Worm (Caenorhabditis elegans): ENCODE results near the gene F53E2.2.

F53E2.2 gene

ce11 chrV:1447724-1448123 lies 27.2 kb upstream of the F53E2.2 start, which contains the start of gene cnc-3:
Gene cnc-3 (plus strand): TSS chrV:1448004.
- TF ChIP-seq pes-1 (GFP tag; IDR thresholded peaks at IDR 0.05) (no peak), tra-4 (tag; optimal IDR thresholded peaks at IDR 0.05) (no peak), ceh-13 (GFP tag; optimal IDR thresholded peaks at IDR 0.05) (no peak), F13C5.2 (tag; optimal IDR thresholded peaks at IDR 0.05) (no peak)

- TF ChIP-seq tra-4 (tag; optimal IDR thresholded peaks at IDR 0.05) (no peak), ets-7 (tag; optimal IDR thresholded peaks at IDR 0.05) (no peak), hnd-1 (tag; optimal IDR thresholded peaks at IDR 0.05) (no peak), flt-1 (GFP tag; IDR thresholded peaks at IDR 0.05) (no peak), ceh-36 (tag; optimal IDR thresholded peaks at IDR 0.05) (no peak), sea-1 (GFP tag; conservative IDR thresholded peaks at IDR 0.05) (no peak), pes-1 (GFP tag; IDR thresholded peaks at IDR 0.05) (no peak), ama-1 (optimal IDR thresholded peaks at IDR 0.05) (no peak), ceh-13 (GFP tag; optimal IDR thresholded peaks at IDR 0.05) (no peak), aly-1 (tag; optimal IDR thresholded peaks at IDR 0.05) (no peak), scrt-1 (GFP tag; IDR thresholded peaks at IDR 0.05) (no peak), tbx-37 (GFP tag; conservative IDR thresholded peaks at IDR 0.05) (no peak), tbx-11 (GFP tag; IDR thresholded peaks at IDR 0.05) (no peak), B0310.2 (tag; optimal IDR thresholded peaks at IDR 0.05) (no peak), hmbx-1 (tag; optimal IDR thresholded peaks at IDR 0.05) (no peak)
These were observed 24.7 kb upstream of the F53E2.2 start, which contains the start of gene cnc-2 for ce11 chrV:1450160-1450559. Gene cnc-2 (minus strand): TSS chrV:1450183.

- no peak for TF ChIP-seq ceh-13 (GFP tag; optimal IDR thresholded peaks at IDR 0.05)
- no peak for TF ChIP-seq sea-1 (GFP tag; conservative IDR thresholded peaks at IDR 0.05)
- no peak for TF ChIP-seq B0310.2 (tag; optimal IDR thresholded peaks at IDR 0.05)
- TF ChIP-seq ets-7 (tag; optimal IDR thresholded peaks at IDR 0.05): no peak
- TF ChIP-seq hmg-4 (GFP tag; optimal IDR thresholded peaks at IDR 0.05): no peak
- TF ChIP-seq hnd-1 (tag; optimal IDR thresholded peaks at IDR 0.05): no peak
- TF ChIP-seq tbx-11 (GFP tag; IDR thresholded peaks at IDR 0.05): no peak
- TF ChIP-seq F13C5.2 (tag; optimal IDR thresholded peaks at IDR 0.05): no peak
- TF ChIP-seq scrt-1 (GFP tag; IDR thresholded peaks at IDR 0.05): no peak
- no peak for TF ChIP-seq tbx-37 (GFP tag; conservative IDR thresholded peaks at IDR 0.05)
- TF ChIP-seq ceh-36 (tag; optimal IDR thresholded peaks at IDR 0.05): no peak
- no peak for TF ChIP-seq pes-1 (GFP tag; IDR thresholded peaks at IDR 0.05)
- no peak for TF ChIP-seq tra-4 (tag; optimal IDR thresholded peaks at IDR 0.05)
- TF ChIP-seq ama-1 (optimal IDR thresholded peaks at IDR 0.05): no peak
- TF ChIP-seq aly-1 (tag; optimal IDR thresholded peaks at IDR 0.05): no peak
These were observed 23.6 kb upstream of the F53E2.2 start, which contains the start of gene srj-23 for ce11 chrV:1451334-1451733. Gene srj-23 (plus strand): TSS chrV:1451634.

ce11 chrV:1454762-1455161 lies 20.1 kb upstream of the F53E2.2 start, which contains the start of gene chil-14:
Gene chil-14 (plus strand): TSS chrV:1455062.
- TF ChIP-seq hmg-4 (GFP tag; optimal IDR thresholded peaks at IDR 0.05) (no peak), pes-1 (GFP tag; IDR thresholded peaks at IDR 0.05) (no peak), hnd-1 (tag; optimal IDR thresholded peaks at IDR 0.05) (no peak), hmbx-1 (tag; optimal IDR thresholded peaks at IDR 0.05) (no peak)

- no peak for TF ChIP-seq ets-7 (tag; optimal IDR thresholded peaks at IDR 0.05)
- no peak for TF ChIP-seq F13C5.2 (tag; optimal IDR thresholded peaks at IDR 0.05)
- no peak for TF ChIP-seq ceh-36 (tag; optimal IDR thresholded peaks at IDR 0.05)
- TF ChIP-seq ceh-13 (GFP tag; optimal IDR thresholded peaks at IDR 0.05): no peak
- no peak for TF ChIP-seq B0310.2 (tag; optimal IDR thresholded peaks at IDR 0.05)
- no peak for TF ChIP-seq flt-1 (GFP tag; IDR thresholded peaks at IDR 0.05)
- no peak for TF ChIP-seq aly-1 (tag; optimal IDR thresholded peaks at IDR 0.05)
- no peak for TF ChIP-seq tbx-11 (GFP tag; IDR thresholded peaks at IDR 0.05)
- no peak for TF ChIP-seq hmbx-1 (tag; optimal IDR thresholded peaks at IDR 0.05)
- no peak for TF ChIP-seq sea-1 (GFP tag; conservative IDR thresholded peaks at IDR 0.05)
- no peak for TF ChIP-seq pes-1 (GFP tag; IDR thresholded peaks at IDR 0.05)
- no peak for TF ChIP-seq ama-1 (optimal IDR thresholded peaks at IDR 0.05)
- TF ChIP-seq tra-4 (tag; optimal IDR thresholded peaks at IDR 0.05): no peak
These were observed 19.6 kb upstream of the F53E2.2 start for ce11 chrV:1455280-1455679.

ce11 chrV:1456614-1457013 lies 18.3 kb upstream of the F53E2.2 start:
- TF ChIP-seq tra-4 (tag; optimal IDR thresholded peaks at IDR 0.05): no peak
- TF ChIP-seq sea-1 (GFP tag; conservative IDR thresholded peaks at IDR 0.05): no peak
- TF ChIP-seq hmg-4 (GFP tag; optimal IDR thresholded peaks at IDR 0.05): no peak
- TF ChIP-seq aly-1 (tag; optimal IDR thresholded peaks at IDR 0.05): no peak
- TF ChIP-seq hmbx-1 (tag; optimal IDR thresholded peaks at IDR 0.05): no peak
- no peak for TF ChIP-seq hnd-1 (tag; optimal IDR thresholded peaks at IDR 0.05)
- no peak for TF ChIP-seq pes-1 (GFP tag; IDR thresholded peaks at IDR 0.05)
- TF ChIP-seq ceh-13 (GFP tag; optimal IDR thresholded peaks at IDR 0.05): no peak
- no peak for TF ChIP-seq flt-1 (GFP tag; IDR thresholded peaks at IDR 0.05)
- no peak for TF ChIP-seq ama-1 (optimal IDR thresholded peaks at IDR 0.05)
- no peak for TF ChIP-seq scrt-1 (GFP tag; IDR thresholded peaks at IDR 0.05)
- no peak for TF ChIP-seq B0310.2 (tag; optimal IDR thresholded peaks at IDR 0.05)
- no peak for TF ChIP-seq F13C5.2 (tag; optimal IDR thresholded peaks at IDR 0.05)
- TF ChIP-seq tbx-37 (GFP tag; conservative IDR thresholded peaks at IDR 0.05): no peak
- TF ChIP-seq ceh-36 (tag; optimal IDR thresholded peaks at IDR 0.05): no peak

- TF ChIP-seq F13C5.2 (tag; optimal IDR thresholded peaks at IDR 0.05): no peak
- TF ChIP-seq hnd-1 (tag; optimal IDR thresholded peaks at IDR 0.05): no peak
- no peak for TF ChIP-seq hmg-4 (GFP tag; optimal IDR thresholded peaks at IDR 0.05)
- no peak for TF ChIP-seq aly-1 (tag; optimal IDR thresholded peaks at IDR 0.05)
- TF ChIP-seq ama-1 (optimal IDR thresholded peaks at IDR 0.05): no peak
- no peak for TF ChIP-seq flt-1 (GFP tag; IDR thresholded peaks at IDR 0.05)
- TF ChIP-seq pes-1 (GFP tag; IDR thresholded peaks at IDR 0.05): no peak
- TF ChIP-seq tbx-37 (GFP tag; conservative IDR thresholded peaks at IDR 0.05): no peak
- TF ChIP-seq tra-4 (tag; optimal IDR thresholded peaks at IDR 0.05): no peak
- no peak for TF ChIP-seq ceh-36 (tag; optimal IDR thresholded peaks at IDR 0.05)
- TF ChIP-seq tbx-11 (GFP tag; IDR thresholded peaks at IDR 0.05): no peak
- TF ChIP-seq scrt-1 (GFP tag; IDR thresholded peaks at IDR 0.05): no peak
- TF ChIP-seq hmbx-1 (tag; optimal IDR thresholded peaks at IDR 0.05): no peak
- TF ChIP-seq B0310.2 (tag; optimal IDR thresholded peaks at IDR 0.05): no peak
- TF ChIP-seq ceh-13 (GFP tag; optimal IDR thresholded peaks at IDR 0.05): no peak
- TF ChIP-seq ets-7 (tag; optimal IDR thresholded peaks at IDR 0.05): no peak
These were observed 15.4 kb upstream of the F53E2.2 start for ce11 chrV:1459374-1459926.
